Worm (Caenorhabditis elegans): ENCODE measurements around the gene mec-18.

DNA sequence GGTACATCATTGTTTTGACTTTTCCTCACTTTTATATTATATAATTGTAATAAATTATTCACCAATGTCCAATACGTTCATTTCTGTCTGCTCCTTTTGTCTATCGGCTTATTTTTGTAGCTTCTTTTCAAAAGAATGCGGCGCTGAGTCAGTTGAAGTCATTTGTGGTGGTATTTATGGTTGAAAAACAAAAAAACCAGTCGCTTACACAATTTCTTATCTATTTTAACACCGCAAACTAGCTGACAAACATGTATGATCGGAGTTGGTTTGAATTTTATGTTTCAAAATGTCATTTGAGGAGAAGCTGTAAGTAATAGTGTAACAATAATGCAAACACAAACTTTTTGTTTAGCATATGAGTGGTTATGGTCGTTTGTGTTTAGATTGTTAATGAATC lies 10.0 kb upstream of the mec-18 start, which contains the start of gene ets-10:
- TF ChIP-seq ceh-13 (GFP tag; optimal IDR thresholded peaks at IDR 0.05) = no peak
- TF ChIP-seq scrt-1 (GFP tag; IDR thresholded peaks at IDR 0.05) = no peak
- TF ChIP-seq ama-1 (optimal IDR thresholded peaks at IDR 0.05) = no peak
- TF ChIP-seq hmbx-1 (tag; optimal IDR thresholded peaks at IDR 0.05) = no peak
- TF ChIP-seq ets-7 (tag; optimal IDR thresholded peaks at IDR 0.05) = no peak
